Worm (Caenorhabditis elegans) whole organism, early embryonic: Measurements from ENCODE around the gene osm-7.

Source experiments
- B0310.2 ChIP-seq: sonication (generic microtip); optimal IDR thresholded peaks from 2 replicates; lab custom pipeline; 2016; ENCODE audit warnings: mild to moderate bottlenecking, missing genetic modification characterization, missing compliant biosample characterization
- F13C5.2 ChIP-seq: sonication (generic microtip); optimal IDR thresholded peaks from 2 replicates; lab custom pipeline; 2017; ENCODE audit warnings: mild to moderate bottlenecking, missing genetic modification characterization, inconsistent platforms, missing compliant biosample characterization
- aly-1 ChIP-seq: sonication (generic microtip); optimal IDR thresholded peaks from 2 replicates; lab custom pipeline; 2016; ENCODE audit warnings: missing genetic modification characterization, missing compliant biosample characterization
- ama-1 ChIP-seq: fragments of 150-350 bp; optimal IDR thresholded peaks from 2 replicates; lab custom pipeline; 2014
- ceh-13 ChIP-seq: fragments of 200-800 bp; sonication (Bioruptor generic); optimal IDR thresholded peaks from 2 replicates; lab custom pipeline; 2018; ENCODE audit warnings: mild to moderate bottlenecking, missing genetic modification characterization, missing compliant biosample characterization
- ceh-36 ChIP-seq: sonication (generic microtip); optimal IDR thresholded peaks from 2 replicates; lab custom pipeline; 2016; ENCODE audit warnings: missing genetic modification characterization, inconsistent platforms, missing compliant biosample characterization
- ets-7 ChIP-seq: sonication (generic microtip); optimal IDR thresholded peaks from 2 replicates; lab custom pipeline; 2016; ENCODE audit warnings: missing genotype, missing genetic modification characterization, missing compliant biosample characterization
- flt-1 ChIP-seq: fragments of 200-800 bp; sonication (Bioruptor generic); IDR thresholded peaks from 2 replicates; pipeline ENCODE4 v1.3.6; 2022; ENCODE audit warnings: missing genetic modification characterization, missing compliant biosample characterization
- hmbx-1 ChIP-seq: sonication (generic microtip); optimal IDR thresholded peaks from 2 replicates; lab custom pipeline; 2016; ENCODE audit warnings: mild to moderate bottlenecking, missing genetic modification characterization, missing compliant biosample characterization
- hmg-4 ChIP-seq: fragments of 200-800 bp; sonication (Bioruptor generic); optimal IDR thresholded peaks from 2 replicates; lab custom pipeline; 2018; ENCODE audit warnings: mild to moderate bottlenecking, missing genetic modification characterization, missing compliant biosample characterization
- hnd-1 ChIP-seq: sonication (generic microtip); optimal IDR thresholded peaks from 2 replicates; lab custom pipeline; 2016; ENCODE audit warnings: missing genetic modification characterization, missing compliant biosample characterization
- pes-1 ChIP-seq: fragments of 200-800 bp; sonication (Bioruptor generic); IDR thresholded peaks from 2 replicates; pipeline ENCODE4 v1.3.6; 2022; ENCODE audit warnings: missing genetic modification reagents, missing genetic modification characterization, missing compliant biosample characterization
- scrt-1 ChIP-seq: fragments of 200-800 bp; sonication (Bioruptor generic); IDR thresholded peaks from 2 replicates; pipeline ENCODE4 v1.3.6; 2022; ENCODE audit warnings: missing genetic modification characterization, missing compliant biosample characterization
- sea-1 ChIP-seq: fragments of 200-800 bp; sonication (Bioruptor generic); conservative IDR thresholded peaks from 2 replicates; pipeline ENCODE4 v1.3.6; 2022; ENCODE audit warnings: missing genetic modification characterization, missing compliant biosample characterization
- tbx-11 ChIP-seq: fragments of 200-800 bp; sonication (Bioruptor generic); IDR thresholded peaks from 2 replicates; pipeline ENCODE4 v1.3.6; 2022; ENCODE audit warnings: missing genetic modification characterization, missing compliant biosample characterization
- tbx-37 ChIP-seq: fragments of 200-800 bp; sonication (Bioruptor generic); conservative IDR thresholded peaks from 2 replicates; pipeline ENCODE4 v1.3.6; 2022; ENCODE audit warnings: missing genetic modification reagents, missing genetic modification characterization, missing compliant biosample characterization
- tra-4 ChIP-seq: sonication (generic microtip); optimal IDR thresholded peaks from 2 replicates; lab custom pipeline; 2017; ENCODE audit warnings: missing genetic modification characterization, missing compliant biosample characterization

Gene osm-7

ce11 chrIII:13534704-13535103 lies 41.3 kb upstream of the osm-7 start:
- TF ChIP-seq hmg-4 (GFP tag; lab: Kevin White, UChicago), result no peak
- no peak for TF ChIP-seq tra-4 (tag; lab: Kevin White, UChicago)
- TF ChIP-seq tbx-11 (GFP tag; lab: Robert Waterston, UW), result no peak
- TF ChIP-seq ama-1 (lab: Kevin White, UChicago), result no peak
- TF ChIP-seq tbx-37 (GFP tag; lab: Robert Waterston, UW), result no peak
- TF ChIP-seq ets-7 (tag; lab: Kevin White, UChicago), result no peak
- no peak for TF ChIP-seq hmbx-1 (tag; lab: Kevin White, UChicago)

DNA sequence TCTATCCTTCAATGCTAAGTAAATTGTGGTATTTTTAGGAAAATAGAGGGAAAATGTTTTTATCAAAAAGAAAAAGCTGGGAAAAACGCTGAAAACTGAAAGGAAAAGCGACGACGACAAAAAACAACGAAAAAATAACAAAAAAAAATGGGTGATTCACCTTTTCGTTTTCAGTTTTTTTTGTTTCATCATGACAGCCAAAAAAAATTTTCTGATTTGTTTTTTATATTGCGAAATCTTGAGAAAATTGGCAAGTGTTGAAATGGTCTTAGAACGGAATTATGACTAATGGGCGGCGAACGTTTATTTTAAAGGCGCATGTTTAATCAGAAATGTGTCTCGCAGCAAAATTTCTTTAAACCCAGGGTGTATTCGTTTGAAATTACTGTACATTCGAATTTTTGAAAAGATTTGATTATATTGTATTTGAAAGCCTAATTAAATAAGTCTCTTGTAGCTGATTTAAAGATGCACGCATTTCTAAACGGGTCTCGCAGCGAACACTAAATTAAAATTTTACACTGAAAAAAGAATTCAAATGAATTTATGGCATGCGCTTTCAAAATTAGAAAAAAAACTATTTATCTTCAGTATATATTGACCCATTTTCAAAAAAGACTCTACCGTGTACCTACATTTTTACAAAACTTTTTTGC lies 40.1 kb upstream of the osm-7 start:
- TF ChIP-seq pes-1 (GFP tag; lab: Robert Waterston, UW) (no peak), hnd-1 (no peak), ceh-13 (no peak), scrt-1 (GFP tag; lab: Robert Waterston, UW) (no peak), tra-4 (tag; lab: Kevin White, UChicago) (no peak), ets-7 (tag; lab: Kevin White, UChicago) (no peak), hmg-4 (GFP tag; lab: Kevin White, UChicago) (no peak), B0310.2 (tag; lab: Kevin White, UChicago) (no peak)

- TF ChIP-seq hmg-4 (GFP tag; lab: Kevin White, UChicago), result no peak
- TF ChIP-seq hnd-1, result no peak
- no peak for TF ChIP-seq tbx-37 (GFP tag; lab: Robert Waterston, UW)
- no peak for TF ChIP-seq pes-1 (GFP tag; lab: Robert Waterston, UW)
- no peak for TF ChIP-seq F13C5.2 (tag; lab: Kevin White, UChicago)
- no peak for TF ChIP-seq ama-1 (lab: Kevin White, UChicago)
- no peak for TF ChIP-seq B0310.2 (tag; lab: Kevin White, UChicago)
- TF ChIP-seq sea-1 (GFP tag; lab: Robert Waterston, UW), result no peak
- no peak for TF ChIP-seq tra-4 (tag; lab: Kevin White, UChicago)
- no peak for TF ChIP-seq tbx-11 (GFP tag; lab: Robert Waterston, UW)
Measured at ce11 chrIII:13540791-13541190, 35.2 kb upstream of the osm-7 start.

ce11 chrIII:13542458-13542857 lies 33.5 kb upstream of the osm-7 start:
- TF ChIP-seq pes-1 (GFP tag; lab: Robert Waterston, UW), result no peak
- no peak for TF ChIP-seq tbx-11 (GFP tag; lab: Robert Waterston, UW)
- TF ChIP-seq tbx-37 (GFP tag; lab: Robert Waterston, UW), result no peak
- no peak for TF ChIP-seq B0310.2 (tag; lab: Kevin White, UChicago)
- no peak for TF ChIP-seq sea-1 (GFP tag; lab: Robert Waterston, UW)
- TF ChIP-seq hmg-4 (GFP tag; lab: Kevin White, UChicago), result no peak
- TF ChIP-seq ets-7 (tag; lab: Kevin White, UChicago), result no peak
- TF ChIP-seq hmbx-1 (tag; lab: Kevin White, UChicago), result no peak
- no peak for TF ChIP-seq ceh-36
- TF ChIP-seq ama-1 (lab: Kevin White, UChicago), result no peak
- no peak for TF ChIP-seq scrt-1 (GFP tag; lab: Robert Waterston, UW)
- no peak for TF ChIP-seq hnd-1

DNA sequence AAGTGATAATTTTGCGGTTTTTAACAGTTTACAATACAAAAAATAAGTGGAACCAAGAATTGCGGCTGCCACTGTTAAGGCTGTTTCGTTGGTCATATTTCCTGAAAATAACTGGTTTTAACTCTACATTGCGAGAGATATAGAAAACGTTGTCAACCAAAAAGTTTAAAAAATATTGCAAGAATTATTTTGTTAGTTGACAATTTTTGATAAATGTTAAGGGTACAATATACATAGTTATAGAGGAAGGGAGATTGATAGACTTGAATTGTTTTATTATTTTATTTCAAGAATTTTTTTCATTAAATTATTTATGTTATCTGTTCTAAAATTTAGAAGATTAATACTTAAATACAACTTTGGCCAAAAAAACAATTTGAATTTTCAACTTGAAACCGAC lies 32.5 kb upstream of the osm-7 start, which contains the start of gene acs-5:
Gene acs-5 (minus strand): TSS at position 101 of the 400 bp plus-strand sequence.
- TF ChIP-seq ceh-13, result no peak
- no peak for TF ChIP-seq B0310.2 (tag; lab: Kevin White, UChicago)
- TF ChIP-seq hmbx-1 (tag; lab: Kevin White, UChicago), result no peak
- no peak for TF ChIP-seq F13C5.2 (tag; lab: Kevin White, UChicago)
- TF ChIP-seq ama-1 (lab: Kevin White, UChicago), result no peak
- no peak for TF ChIP-seq tbx-11 (GFP tag; lab: Robert Waterston, UW)

- TF ChIP-seq ama-1 (lab: Kevin White, UChicago) (no peak), pes-1 (GFP tag; lab: Robert Waterston, UW) (no peak), ceh-13 (no peak), hmbx-1 (tag; lab: Kevin White, UChicago) (no peak), scrt-1 (GFP tag; lab: Robert Waterston, UW) (no peak), sea-1 (GFP tag; lab: Robert Waterston, UW) (no peak), ceh-36 (no peak), ets-7 (tag; lab: Kevin White, UChicago) (no peak), aly-1 (tag; lab: Kevin White, UChicago) (no peak), tra-4 (tag; lab: Kevin White, UChicago) (no peak), flt-1 (no peak), tbx-11 (GFP tag; lab: Robert Waterston, UW) (no peak), F13C5.2 (tag; lab: Kevin White, UChicago) (no peak)
Measured at ce11 chrIII:13544593-13544992, 31.4 kb upstream of the osm-7 start.

- no peak for TF ChIP-seq ama-1 (lab: Kevin White, UChicago)
- TF ChIP-seq ceh-13, result no peak
- no peak for TF ChIP-seq flt-1
- TF ChIP-seq F13C5.2 (tag; lab: Kevin White, UChicago), result no peak
- TF ChIP-seq ets-7 (tag; lab: Kevin White, UChicago), result no peak
- TF ChIP-seq tbx-11 (GFP tag; lab: Robert Waterston, UW), result no peak
Measured at ce11 chrIII:13546537-13546936, 29.4 kb upstream of the osm-7 start, which contains the start of gene Y76A2B.4. Gene Y76A2B.4 (minus strand): TSS chrIII:13546777.

DNA sequence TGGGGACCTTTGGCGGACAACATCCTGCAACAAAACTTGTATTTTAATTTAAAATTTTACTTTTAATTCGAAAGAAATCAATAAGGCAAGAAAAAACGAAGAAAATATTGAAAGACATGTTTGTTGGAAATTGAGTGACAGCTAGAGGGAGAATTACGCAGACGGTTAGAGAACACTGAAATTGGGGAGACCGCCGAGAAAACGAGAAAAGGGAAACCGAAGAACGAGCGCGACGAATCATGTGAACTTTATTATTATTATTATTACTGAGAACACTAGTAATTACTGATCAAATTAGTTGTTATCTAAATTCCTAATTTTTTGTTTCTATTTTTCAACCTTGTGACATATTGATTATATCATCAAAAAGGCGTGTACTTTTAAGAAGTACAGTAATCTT lies 27.0 kb upstream of the osm-7 start, which contains the start of gene mmad-1:
Gene mmad-1 (minus strand): TSS at position 24 of the 400 bp plus-strand sequence.
- no peak for TF ChIP-seq B0310.2 (tag; lab: Kevin White, UChicago)
